Fruit fly (Drosophila melanogaster) whole organism, embryonic: ENCODE measurements around the gene CG13653.

ENCODE experiments used
- Bgb ChIP-seq: fragments of 200-800 bp; sonication (Bioruptor generic); IDR thresholded peaks from 2 replicates; pipeline ENCODE4 v1.3.6; 2022; ENCODE audit warnings: missing biosample characterization, missing genetic modification characterization; ENCODE audit not compliant: partially characterized antibody
- CG10267 ChIP-seq: fragments of 200-800 bp; sonication (Bioruptor generic); optimal IDR thresholded peaks from 2 replicates; lab custom pipeline; 2018; ENCODE audit warnings: missing biosample characterization, mild to moderate bottlenecking, missing genetic modification characterization, moderate library complexity
- CG10274 ChIP-seq: fragments of 200-800 bp; sonication (Bioruptor generic); optimal IDR thresholded peaks from 3 replicates; lab custom pipeline; 2017; ENCODE audit warnings: missing biosample characterization, mild to moderate bottlenecking, missing genetic modification characterization
- CG11456 ChIP-seq: fragments of 200-800 bp; sonication (Bioruptor generic); IDR thresholded peaks from 3 replicates; pipeline ENCODE4 v1.3.6; 2022; ENCODE audit warnings: missing biosample characterization, missing genetic modification characterization
- CG12155 ChIP-seq: fragments of 200-800 bp; sonication (Bioruptor generic); optimal IDR thresholded peaks from 3 replicates; lab custom pipeline; 2016; ENCODE audit warnings: missing biosample characterization, missing genetic modification characterization
- CG12219 ChIP-seq: fragments of 200-800 bp; sonication (Bioruptor generic); optimal IDR thresholded peaks from 3 replicates; lab custom pipeline; 2018; ENCODE audit warnings: missing biosample characterization, mild to moderate bottlenecking, missing genetic modification characterization
- CG13296 ChIP-seq: fragments of 200-800 bp; sonication (Bioruptor generic); optimal IDR thresholded peaks from 3 replicates; lab custom pipeline; 2018; ENCODE audit warnings: missing biosample characterization, mild to moderate bottlenecking, missing genetic modification characterization
- CG16813 ChIP-seq: fragments of 200-800 bp; sonication (Bioruptor generic); IDR thresholded peaks from 3 replicates; pipeline ENCODE4 v1.3.6; 2022; ENCODE audit warnings: missing biosample characterization, missing genetic modification characterization; ENCODE audit not compliant: partially characterized antibody
- CG17802 ChIP-seq: fragments of 200-800 bp; sonication (Bioruptor generic); optimal IDR thresholded peaks from 2 replicates; lab custom pipeline; 2018; ENCODE audit warnings: missing biosample characterization, mild to moderate bottlenecking, missing genetic modification characterization, moderate library complexity
- CG2678 ChIP-seq: fragments of 200-800 bp; sonication (Bioruptor generic); optimal IDR thresholded peaks from 3 replicates; lab custom pipeline; 2019; ENCODE audit warnings: missing biosample characterization, mild to moderate bottlenecking, missing genetic modification characterization, moderate library complexity
- CG31441 ChIP-seq: fragments of 200-800 bp; sonication (Bioruptor generic); IDR thresholded peaks from 2 replicates; pipeline ENCODE4 v1.3.6; 2022; ENCODE audit warnings: missing biosample characterization, missing genetic modification characterization
- CG33557 ChIP-seq: fragments of 200-800 bp; sonication (Bioruptor generic); optimal IDR thresholded peaks from 2 replicates; lab custom pipeline; 2019; ENCODE audit warnings: missing biosample characterization, mild to moderate bottlenecking, missing genetic modification characterization, moderate library complexity
- CG4360 ChIP-seq: fragments of 200-800 bp; sonication (Bioruptor generic); IDR thresholded peaks from 2 replicates; pipeline ENCODE4 v1.3.6; 2022; ENCODE audit warnings: missing biosample characterization, missing genetic modification characterization
- CG6272 ChIP-seq: fragments of 200-800 bp; sonication (Bioruptor generic); IDR thresholded peaks from 2 replicates; pipeline ENCODE4 v1.3.6; 2022; ENCODE audit warnings: missing biosample characterization, missing genetic modification characterization
- CG7745 ChIP-seq: fragments of 200-800 bp; sonication (Bioruptor generic); optimal IDR thresholded peaks from 2 replicates; lab custom pipeline; 2018; ENCODE audit warnings: missing biosample characterization, mild to moderate bottlenecking, missing genetic modification characterization, moderate library complexity
- CG9437 ChIP-seq: fragments of 200-800 bp; sonication (Bioruptor generic); optimal IDR thresholded peaks from 2 replicates; lab custom pipeline; 2018; ENCODE audit warnings: missing biosample characterization, mild to moderate bottlenecking, missing genetic modification characterization
- CG9932 ChIP-seq: fragments of 200-800 bp; sonication (Bioruptor generic); IDR thresholded peaks from 2 replicates; pipeline ENCODE4 v1.3.6; 2022; ENCODE audit warnings: missing biosample characterization, missing genetic modification characterization
- Fer3 ChIP-seq: fragments of 200-800 bp; sonication (Bioruptor generic); optimal IDR thresholded peaks from 2 replicates; lab custom pipeline; 2018; ENCODE audit warnings: missing biosample characterization, mild to moderate bottlenecking, missing genetic modification characterization, moderate library complexity
- MBD-R2 ChIP-seq: fragments of 200-800 bp; sonication (Bioruptor generic); IDR thresholded peaks from 2 replicates; pipeline ENCODE4 v1.3.6; 2022; ENCODE audit warnings: missing biosample characterization, missing genetic modification characterization
- MTF-1 ChIP-seq: fragments of 200-800 bp; sonication (Bioruptor generic); optimal IDR thresholded peaks from 2 replicates; lab custom pipeline; 2018; ENCODE audit warnings: missing biosample characterization, mild to moderate bottlenecking, missing genetic modification characterization, borderline replicate concordance
- Med ChIP-seq: fragments of 200-800 bp; sonication (Bioruptor generic); peaks from one replicate; lab custom pipeline; 2016; ENCODE audit warnings: missing biosample characterization, missing genetic modification characterization, mild to moderate bottlenecking, inconsistent platforms, moderate library complexity
- Mrtf ChIP-seq: fragments of 200-800 bp; sonication (Bioruptor generic); IDR thresholded peaks from 3 replicates; pipeline ENCODE4 v1.3.6; 2022; ENCODE audit warnings: missing biosample characterization, missing genetic modification characterization
- Opbp ChIP-seq: fragments of 200-800 bp; sonication (Bioruptor generic); IDR thresholded peaks from 3 replicates; pipeline ENCODE4 v1.3.6; 2022; ENCODE audit warnings: missing biosample characterization, missing genetic modification characterization; ENCODE audit not compliant: partially characterized antibody
- Ssrp ChIP-seq: fragments of 200-800 bp; sonication (Bioruptor generic); optimal IDR thresholded peaks from 2 replicates; lab custom pipeline; 2018; ENCODE audit warnings: missing biosample characterization, mild to moderate bottlenecking, missing genetic modification characterization, moderate library complexity
- Tbp ChIP-seq: fragments of >200 bp; optimal IDR thresholded peaks from 2 replicates; lab custom pipeline; 2018; ENCODE audit warnings: missing biosample characterization, missing genetic modification characterization
- YL-1 ChIP-seq: fragments of 200-800 bp; sonication (Bioruptor generic); optimal IDR thresholded peaks from 3 replicates; lab custom pipeline; 2017; ENCODE audit warnings: missing biosample characterization, mild to moderate bottlenecking, missing genetic modification characterization
- ato ChIP-seq: fragments of 200-800 bp; sonication (Bioruptor generic); IDR thresholded peaks from 2 replicates; pipeline ENCODE4 v1.3.6; 2022; ENCODE audit warnings: missing biosample characterization, missing genetic modification characterization; ENCODE audit not compliant: partially characterized antibody
- bab2 ChIP-seq: fragments of 200-800 bp; sonication (Bioruptor generic); optimal IDR thresholded peaks from 2 replicates; lab custom pipeline; 2016; ENCODE audit warnings: missing biosample characterization, missing genetic modification characterization
- cato ChIP-seq: fragments of 200-800 bp; sonication (Bioruptor generic); optimal IDR thresholded peaks from 2 replicates; lab custom pipeline; 2016; ENCODE audit warnings: missing biosample characterization, missing genetic modification characterization, borderline replicate concordance
- ci ChIP-seq: fragments of 200-800 bp; sonication (Bioruptor generic); IDR thresholded peaks from 3 replicates; pipeline ENCODE4 v1.3.6; 2022; ENCODE audit warnings: missing biosample characterization, missing genetic modification characterization
- dimm ChIP-seq: fragments of 200-800 bp; sonication (Bioruptor generic); IDR thresholded peaks from 2 replicates; pipeline ENCODE4 v1.3.6; 2022; ENCODE audit warnings: missing biosample characterization, missing genetic modification characterization
- disco-r ChIP-seq: fragments of 200-800 bp; sonication (Bioruptor generic); optimal IDR thresholded peaks from 2 replicates; lab custom pipeline; 2016; ENCODE audit warnings: missing biosample characterization, missing genetic modification characterization
- fd64A ChIP-seq: fragments of 200-800 bp; sonication (Bioruptor generic); optimal IDR thresholded peaks from 3 replicates; lab custom pipeline; 2018; ENCODE audit warnings: missing biosample characterization, mild to moderate bottlenecking, missing genetic modification characterization
- gcm ChIP-seq: fragments of 200-800 bp; sonication (Bioruptor generic); optimal IDR thresholded peaks from 2 replicates; lab custom pipeline; 2019; ENCODE audit warnings: missing biosample characterization, mild to moderate bottlenecking, missing genetic modification characterization, moderate library complexity
- grau ChIP-seq: fragments of 200-800 bp; optimal IDR thresholded peaks from 3 replicates; lab custom pipeline; 2019; ENCODE audit warnings: missing biosample characterization, mild to moderate bottlenecking, missing genetic modification characterization, moderate library complexity
- gsb ChIP-seq: fragments of 200-800 bp; sonication (Bioruptor generic); IDR thresholded peaks from 2 replicates; pipeline ENCODE4 v1.3.6; 2022; ENCODE audit warnings: missing biosample characterization, missing genetic modification characterization
- ham ChIP-seq: fragments of 200-800 bp; sonication (Bioruptor generic); IDR thresholded peaks from 2 replicates; pipeline ENCODE4 v1.3.6; 2022; ENCODE audit warnings: missing biosample characterization, missing genetic modification characterization
- insv ChIP-seq, 2 experiments: fragments of 200-800 bp; sonication (Bioruptor generic); optimal IDR thresholded peaks; 3 replicates each; lab custom pipeline; 2016 to 2018; ENCODE audit warnings: missing biosample characterization in 2 of 2, missing genetic modification characterization in 2 of 2
- jigr1 ChIP-seq: fragments of 200-800 bp; sonication (Bioruptor generic); IDR thresholded peaks from 3 replicates; pipeline ENCODE4 v1.3.6; 2022; ENCODE audit warnings: missing biosample characterization, missing genetic modification characterization
- kah ChIP-seq: fragments of 200-800 bp; sonication (Bioruptor generic); optimal IDR thresholded peaks from 2 replicates; lab custom pipeline; 2018; ENCODE audit warnings: missing biosample characterization, mild to moderate bottlenecking, missing genetic modification characterization
- luna ChIP-seq: fragments of 200-800 bp; sonication (Bioruptor generic); optimal IDR thresholded peaks from 2 replicates; lab custom pipeline; 2016; ENCODE audit warnings: missing biosample characterization, missing genetic modification characterization
- nau ChIP-seq: fragments of 200-800 bp; sonication (Bioruptor generic); optimal IDR thresholded peaks from 3 replicates; lab custom pipeline; 2017; ENCODE audit warnings: missing biosample characterization, mild to moderate bottlenecking, missing genetic modification characterization, missing genetic modification reagents
- oc ChIP-seq: fragments of 200-800 bp; sonication (Bioruptor generic); optimal IDR thresholded peaks from 2 replicates; lab custom pipeline; 2018; ENCODE audit warnings: missing biosample characterization, mild to moderate bottlenecking, missing genetic modification characterization, moderate library complexity
- onecut ChIP-seq: fragments of 200-800 bp; sonication (Bioruptor generic); IDR thresholded peaks from 2 replicates; pipeline ENCODE4 v1.3.6; 2022; ENCODE audit warnings: missing biosample characterization, missing genetic modification characterization
- org-1 ChIP-seq: fragments of 200-800 bp; sonication (Bioruptor generic); optimal IDR thresholded peaks from 2 replicates; lab custom pipeline; 2017; ENCODE audit warnings: missing biosample characterization, missing genetic modification characterization
- ranshi ChIP-seq: fragments of 200-800 bp; sonication (Bioruptor generic); IDR thresholded peaks from 2 replicates; pipeline ENCODE4 v1.3.6; 2022; ENCODE audit warnings: missing biosample characterization, missing genetic modification characterization
- sqz ChIP-seq: fragments of 200-800 bp; sonication (Bioruptor generic); optimal IDR thresholded peaks from 3 replicates; lab custom pipeline; 2018; ENCODE audit warnings: missing biosample characterization, mild to moderate bottlenecking, missing genetic modification characterization
- sug ChIP-seq: fragments of 200-800 bp; optimal IDR thresholded peaks from 2 replicates; lab custom pipeline; 2019; ENCODE audit warnings: missing biosample characterization, mild to moderate bottlenecking, missing genetic modification characterization, moderate library complexity
- tup ChIP-seq: fragments of 200-800 bp; sonication (Bioruptor generic); optimal IDR thresholded peaks from 2 replicates; lab custom pipeline; 2016; ENCODE audit warnings: missing biosample characterization, mild to moderate bottlenecking, missing genetic modification characterization, moderate library complexity

The CG13653 gene

DNA sequence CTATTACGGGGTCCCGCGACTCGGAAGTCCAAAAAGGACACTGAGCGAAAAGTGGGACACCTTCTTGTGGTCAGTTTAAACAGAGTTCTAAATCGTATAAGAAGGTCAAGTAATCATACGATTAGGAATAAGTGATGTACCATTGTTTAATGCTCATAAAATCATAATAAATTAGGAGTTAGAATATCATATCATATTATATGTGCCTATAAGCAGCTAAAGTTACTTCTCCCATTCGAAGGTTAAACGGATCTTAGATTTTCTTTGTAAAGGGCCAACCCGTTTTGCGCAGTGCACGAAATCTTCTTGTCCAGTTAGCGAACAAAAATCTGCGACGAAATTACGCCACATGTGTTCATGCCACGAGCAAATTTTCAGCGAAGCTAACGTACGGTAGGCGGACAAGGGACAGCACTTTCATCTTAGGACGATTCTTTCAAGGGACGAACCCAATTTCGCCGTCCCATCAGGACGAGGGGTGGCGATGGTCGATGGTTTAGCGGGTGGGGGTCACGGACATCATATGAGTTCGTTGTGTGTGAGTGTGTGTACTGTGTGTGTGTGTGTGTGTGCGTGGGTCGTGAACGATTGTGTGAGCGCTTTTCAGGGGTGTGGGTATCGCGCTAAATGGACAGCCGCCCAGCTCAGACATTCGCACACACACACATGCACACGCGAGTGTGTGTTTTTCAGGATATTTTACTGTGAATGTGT is 26.9 kb upstream of the CG13653 start (continued):
- TF ChIP-seq CG13296 (GFP tag; lab: Kevin White, UChicago) (peak; percentile 11), CG6272 (GFP tag; lab: Robert Waterston, UW) (0 out of 2 replicates have a peak, but pooled peaks have one; percentile 18), Mrtf (GFP tag; lab: Robert Waterston, UW) (no peak), CG33557 (GFP tag; lab: Kevin White, UChicago) (no peak), ranshi (GFP tag; lab: Robert Waterston, UW) (peak; percentile 44; the same call in 1 of the 2 replicates), gcm (GFP tag; lab: Kevin White, UChicago) (no peak), grau (tag; lab: Kevin White, UChicago) (peak; percentile 57), gsb (GFP tag; lab: Robert Waterston, UW) (no peak), dimm (GFP tag; lab: Robert Waterston, UW) (no peak), jigr1 (GFP tag; lab: Robert Waterston, UW) (no peak), CG9437 (peak; percentile 4), CG10267 (tag; lab: Kevin White, UChicago) (peak; percentile 27), MTF-1 (no peak), org-1 (GFP tag; lab: Kevin White, UChicago) (peak; percentile 52), ham (GFP tag; lab: Robert Waterston, UW) (no peak), Fer3 (tag; lab: Kevin White, UChicago) (peak; percentile 29), CG17802 (no peak), insv (GFP tag; optimal IDR thresholded peaks at IDR 0.05; lab: Kevin White, UChicago) (no peak), onecut (GFP tag; lab: Robert Waterston, UW) (0 out of 2 replicates have a peak, but pooled peaks have one; percentile 20), kah (GFP tag; lab: Kevin White, UChicago) (no peak), cato (GFP tag; lab: Kevin White, UChicago) (no peak), Ssrp (peak; percentile 31), sug (tag; lab: Kevin White, UChicago) (peak; percentile 23), CG11456 (GFP tag; lab: Robert Waterston, UW) (peak; percentile 48; the same call in 1 of the 3 replicates), disco-r (GFP tag; lab: Kevin White, UChicago) (no peak), sqz (GFP tag; lab: Kevin White, UChicago) (no peak), CG12155 (GFP tag; lab: Kevin White, UChicago) (no peak), CG31441 (GFP tag; lab: Robert Waterston, UW) (peak; percentile 51; the same call in 1 of the 2 replicates), MBD-R2 (GFP tag; lab: Robert Waterston, UW) (no peak), tup (no peak), luna (no peak), fd64A (GFP tag; lab: Kevin White, UChicago) (no peak), YL-1 (GFP tag; lab: Kevin White, UChicago) (no peak), CG2678 (peak; percentile 82), oc (no peak), ato (no peak), CG10274 (GFP tag; lab: Kevin White, UChicago) (peak; percentile 15), Med (GFP tag; lab: Kevin White, UChicago) (peak; percentile 46), nau (GFP tag; lab: Kevin White, UChicago) (peak; percentile 22), bab2 (GFP tag; lab: Kevin White, UChicago) (peak; percentile 16), CG4360 (GFP tag; lab: Robert Waterston, UW) (no peak), ci (GFP tag; lab: Robert Waterston, UW) (no peak), CG7745 (no peak), Opbp (GFP tag; lab: Robert Waterston, UW) (no peak), CG9932 (GFP tag; lab: Robert Waterston, UW) (0 out of 2 replicates have a peak, but pooled peaks have one; percentile 13), CG16813 (GFP tag; lab: Robert Waterston, UW) (no peak), Bgb (no peak), Tbp (GFP tag; lab: Kevin White, UChicago) (no peak), CG12219 (peak; percentile 26)
